Worm (Caenorhabditis elegans) whole organism, late embryonic: ENCODE measurements around the gene T26E4.4.

Experiments
- T23F11.4 ChIP-seq: fragments of 200-800 bp; sonication (Bioruptor generic); optimal IDR thresholded peaks from 2 replicates; lab custom pipeline; 2018; ENCODE audit warnings: mild to moderate bottlenecking, missing genetic modification characterization, missing compliant biosample characterization
- ama-1 ChIP-seq: fragments of 150-350 bp; optimal IDR thresholded peaks from 2 replicates; lab custom pipeline; 2014
- nfya-1 ChIP-seq: sonication (generic microtip); optimal IDR thresholded peaks from 2 replicates; lab custom pipeline; 2017; ENCODE audit warnings: missing genetic modification characterization, mild to moderate bottlenecking, missing compliant biosample characterization, antibody characterized with exemption, moderate library complexity
- nhr-11 ChIP-seq: fragments of 150-350 bp; optimal IDR thresholded peaks from 2 replicates; lab custom pipeline; 2014; ENCODE audit warnings: missing biosample characterization, missing genetic modification characterization
- npax-4 ChIP-seq: sonication (generic microtip); optimal IDR thresholded peaks from 2 replicates; lab custom pipeline; 2016; ENCODE audit warnings: missing genetic modification characterization, missing compliant biosample characterization
- rnt-1 ChIP-seq: sonication (generic microtip); optimal IDR thresholded peaks from 2 replicates; lab custom pipeline; 2016; ENCODE audit warnings: missing genetic modification characterization, missing compliant biosample characterization
- unc-55 ChIP-seq: sonication (generic microtip); optimal IDR thresholded peaks from 2 replicates; lab custom pipeline; 2017; ENCODE audit warnings: missing biosample characterization, missing genetic modification reagents, missing genetic modification characterization

DNA sequence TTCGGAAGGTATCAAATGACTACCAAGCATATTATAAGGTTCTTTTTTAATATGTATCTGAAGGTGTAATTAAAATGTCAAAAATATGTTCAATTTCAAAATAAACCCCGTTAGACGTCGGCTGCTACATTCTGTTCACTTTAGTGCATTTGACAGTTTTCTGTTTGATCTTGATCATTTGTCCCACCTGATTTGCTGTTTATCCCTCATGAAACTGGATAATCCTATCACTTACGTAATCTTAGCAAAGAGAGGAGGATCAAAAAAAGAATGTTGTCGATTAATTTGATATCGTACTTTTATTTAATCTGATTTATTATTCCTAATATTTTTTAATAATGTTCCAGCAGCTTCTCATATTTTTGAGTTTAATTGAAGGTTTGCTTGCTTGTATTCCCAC lies 18.1 kb upstream of the T26E4.4 start, which contains the start of gene F54B8.1:
- TF ChIP-seq rnt-1 (tag; lab: Kevin White, UChicago) (no peak), nfya-1 (tag; lab: Kevin White, UChicago) (no peak), ama-1 (lab: Kevin White, UChicago) (no peak), nhr-11 (tag; lab: Kevin White, UChicago) (no peak), npax-4 (tag; lab: Kevin White, UChicago) (no peak), T23F11.4 (no peak), unc-55 (no peak)
